Fruit fly (Drosophila melanogaster) whole organism, pupa: ENCODE measurements around the gene PpD6.

Experiments used
- CG15710 ChIP-seq: fragments of 200-800 bp; sonication (Bioruptor generic); optimal IDR thresholded peaks from 2 replicates; lab custom pipeline; 2018; ENCODE audit warnings: missing biosample characterization, mild to moderate bottlenecking, missing genetic modification characterization, moderate library complexity
- CG17806 ChIP-seq: fragments of 200-800 bp; sonication (Bioruptor generic); optimal IDR thresholded peaks from 2 replicates; lab custom pipeline; 2018; ENCODE audit warnings: missing biosample characterization, mild to moderate bottlenecking, missing genetic modification characterization, moderate library complexity
- CG32121 ChIP-seq: fragments of 200-800 bp; sonication (Bioruptor generic); IDR thresholded peaks from 2 replicates; pipeline ENCODE4 v1.3.6; 2022; ENCODE audit warnings: missing biosample characterization, missing genetic modification characterization
- CG34367 ChIP-seq: fragments of 200-800 bp; sonication (Bioruptor generic); optimal IDR thresholded peaks from 2 replicates; lab custom pipeline; 2018; ENCODE audit warnings: missing biosample characterization, mild to moderate bottlenecking, missing genetic modification characterization
- CG4496 ChIP-seq: fragments of 200-800 bp; sonication (Bioruptor generic); IDR thresholded peaks from 3 replicates; pipeline ENCODE4 v1.3.6; 2022; ENCODE audit warnings: missing biosample characterization, missing genetic modification characterization
- CG9948 ChIP-seq: fragments of 200-800 bp; sonication (Bioruptor generic); optimal IDR thresholded peaks from 2 replicates; lab custom pipeline; 2018; ENCODE audit warnings: missing biosample characterization, mild to moderate bottlenecking, missing genetic modification characterization, moderate library complexity
- EcR ChIP-seq: fragments of 200-800 bp; sonication (Bioruptor generic); optimal IDR thresholded peaks from 3 replicates; lab custom pipeline; 2019; ENCODE audit warnings: missing biosample characterization, missing genetic modification characterization, mild to moderate bottlenecking, moderate library complexity, missing genetic modification reagents
- Ets98B ChIP-seq: fragments of 200-800 bp; sonication (Bioruptor generic); IDR thresholded peaks from 2 replicates; pipeline ENCODE4 v1.3.6; 2022; ENCODE audit warnings: missing biosample characterization, missing genetic modification characterization
- Pif1A ChIP-seq: fragments of 200-800 bp; sonication (Bioruptor generic); optimal IDR thresholded peaks from 3 replicates; lab custom pipeline; 2016; ENCODE audit warnings: missing biosample characterization, missing genetic modification characterization
- Pif1B ChIP-seq: fragments of 200-800 bp; sonication (Bioruptor generic); optimal IDR thresholded peaks from 3 replicates; lab custom pipeline; 2016; ENCODE audit warnings: missing biosample characterization, missing genetic modification characterization
- Snoo ChIP-seq: fragments of 200-800 bp; sonication (Bioruptor generic); optimal IDR thresholded peaks from 3 replicates; lab custom pipeline; 2017; ENCODE audit warnings: missing biosample characterization, mild to moderate bottlenecking, missing genetic modification characterization, inconsistent platforms
- gl ChIP-seq: fragments of 200-800 bp; sonication (Bioruptor generic); optimal IDR thresholded peaks from 2 replicates; lab custom pipeline; 2018; ENCODE audit warnings: missing biosample characterization, mild to moderate bottlenecking, missing genetic modification characterization
- rn ChIP-seq: fragments of 200-800 bp; sonication (Bioruptor generic); IDR thresholded peaks from 2 replicates; pipeline ENCODE4 v1.3.6; 2022; ENCODE audit warnings: missing biosample characterization, missing genetic modification characterization

- no peak for TF ChIP-seq Snoo (tag; lab: Kevin White, UChicago)
- TF ChIP-seq rn (GFP tag; lab: Robert Waterston, UW): no peak
- no peak for TF ChIP-seq CG34367 (tag; lab: Kevin White, UChicago)
- TF ChIP-seq Ets98B (GFP tag; lab: Robert Waterston, UW): no peak
- TF ChIP-seq CG17806 (tag; lab: Kevin White, UChicago): no peak
- no peak for TF ChIP-seq EcR
- TF ChIP-seq Pif1A (GFP tag; lab: Kevin White, UChicago): no peak
- TF ChIP-seq gl (tag; lab: Kevin White, UChicago): no peak
- TF ChIP-seq CG9948 (tag; lab: Kevin White, UChicago): no peak
- TF ChIP-seq CG4496: no peak
- TF ChIP-seq Pif1B (GFP tag; lab: Kevin White, UChicago): no peak
- no peak for TF ChIP-seq CG15710
- no peak for TF ChIP-seq CG32121 (GFP tag; lab: Robert Waterston, UW)
These were observed 14.3 kb downstream of the PpD6 start for dm6 chr2L:3123562-3124345.
